Fruit fly (Drosophila melanogaster) whole organism, embryonic: Measurements from ENCODE around the gene wcy.

Experiments
- Atf-2 ChIP-seq: fragments of 200-800 bp; sonication (Bioruptor generic); optimal IDR thresholded peaks from 2 replicates; lab custom pipeline; 2016; ENCODE audit warnings: missing biosample characterization, missing genetic modification characterization
- Atf3 ChIP-seq: fragments of 200-800 bp; sonication (Bioruptor generic); optimal IDR thresholded peaks from 3 replicates; lab custom pipeline; 2016; ENCODE audit warnings: missing biosample characterization, missing genetic modification characterization
- Atf6 ChIP-seq: fragments of 200-800 bp; sonication (Bioruptor generic); IDR thresholded peaks from 2 replicates; pipeline ENCODE4 v1.3.6; 2022; ENCODE audit warnings: missing biosample characterization, missing genetic modification characterization
- BEAF-32 ChIP-seq: fragments of 200-800 bp; sonication (Bioruptor generic); optimal IDR thresholded peaks from 3 replicates; lab custom pipeline; 2017; ENCODE audit warnings: missing biosample characterization, missing genetic modification characterization, mild to moderate bottlenecking, moderate library complexity, missing genetic modification reagents
- CG10321 ChIP-seq: fragments of 200-800 bp; sonication (Bioruptor generic); IDR thresholded peaks from 2 replicates; pipeline ENCODE4 v1.3.6; 2022; ENCODE audit warnings: missing biosample characterization, missing genetic modification characterization
- CG10366 ChIP-seq: fragments of 200-800 bp; sonication (Bioruptor generic); IDR thresholded peaks from 2 replicates; pipeline ENCODE4 v1.3.6; 2022; ENCODE audit warnings: missing biosample characterization, missing genetic modification characterization
- CG12104 ChIP-seq: fragments of 200-800 bp; sonication (Bioruptor generic); optimal IDR thresholded peaks from 3 replicates; lab custom pipeline; 2016; ENCODE audit warnings: missing biosample characterization, missing genetic modification characterization
- CG14667 ChIP-seq: fragments of 200-800 bp; sonication (Bioruptor generic); IDR thresholded peaks from 2 replicates; pipeline ENCODE4 v1.3.6; 2022; ENCODE audit warnings: missing biosample characterization, missing genetic modification characterization
- CG14710 ChIP-seq: fragments of 200-800 bp; sonication (Bioruptor generic); optimal IDR thresholded peaks from 3 replicates; lab custom pipeline; 2019; ENCODE audit warnings: missing biosample characterization, mild to moderate bottlenecking, missing genetic modification characterization, moderate library complexity
- CG17612 ChIP-seq: fragments of 200-800 bp; sonication (Bioruptor generic); IDR thresholded peaks from 2 replicates; pipeline ENCODE4 v1.3.6; 2022; ENCODE audit warnings: missing biosample characterization, missing genetic modification characterization
- CG18262 ChIP-seq: fragments of 200-800 bp; optimal IDR thresholded peaks from 3 replicates; lab custom pipeline; 2019; ENCODE audit warnings: missing biosample characterization, mild to moderate bottlenecking, missing genetic modification characterization, moderate library complexity
- CG2116 ChIP-seq: fragments of 200-800 bp; sonication (Bioruptor generic); optimal IDR thresholded peaks from 3 replicates; lab custom pipeline; 2018; ENCODE audit warnings: missing biosample characterization, mild to moderate bottlenecking, missing genetic modification characterization
- CG2202 ChIP-seq: fragments of 200-800 bp; sonication (Bioruptor generic); optimal IDR thresholded peaks from 2 replicates; lab custom pipeline; 2018; ENCODE audit warnings: missing biosample characterization, mild to moderate bottlenecking, missing genetic modification characterization
- CG3163 ChIP-seq: fragments of 200-800 bp; sonication (Bioruptor generic); optimal IDR thresholded peaks from 3 replicates; lab custom pipeline; 2016; ENCODE audit warnings: missing biosample characterization, missing genetic modification characterization
- CG32772 ChIP-seq: fragments of 200-800 bp; sonication (Bioruptor generic); IDR thresholded peaks from 2 replicates; pipeline ENCODE4 v1.3.6; 2022; ENCODE audit warnings: missing biosample characterization, missing genetic modification characterization
- CG34224 ChIP-seq: fragments of 200-800 bp; sonication (Bioruptor generic); IDR thresholded peaks from 3 replicates; pipeline ENCODE4 v1.3.6; 2022; ENCODE audit warnings: missing biosample characterization, missing genetic modification characterization; ENCODE audit not compliant: partially characterized antibody
- CG4424 ChIP-seq: fragments of 200-800 bp; sonication (Bioruptor generic); optimal IDR thresholded peaks from 3 replicates; lab custom pipeline; 2016; ENCODE audit warnings: missing biosample characterization, missing genetic modification characterization
- CG6175 ChIP-seq: fragments of 200-800 bp; sonication (Bioruptor generic); IDR thresholded peaks from 3 replicates; pipeline ENCODE4 v1.3.6; 2022; ENCODE audit warnings: missing biosample characterization, missing genetic modification characterization
- CG6791 ChIP-seq: fragments of 200-800 bp; sonication (Bioruptor generic); IDR thresholded peaks from 3 replicates; pipeline ENCODE4 v1.3.6; 2022; ENCODE audit warnings: missing biosample characterization, missing genetic modification characterization; ENCODE audit not compliant: partially characterized antibody
- CG7357 ChIP-seq: fragments of 200-800 bp; sonication (Bioruptor generic); IDR thresholded peaks from 3 replicates; pipeline ENCODE4 v1.3.6; 2022; ENCODE audit warnings: missing biosample characterization, missing genetic modification characterization
- CG7556 ChIP-seq: fragments of 200-800 bp; sonication (Bioruptor generic); optimal IDR thresholded peaks from 2 replicates; lab custom pipeline; 2017; ENCODE audit warnings: missing biosample characterization, mild to moderate bottlenecking, missing genetic modification characterization
- CG8089 ChIP-seq: fragments of 200-800 bp; sonication (Bioruptor generic); optimal IDR thresholded peaks from 3 replicates; lab custom pipeline; 2016; ENCODE audit warnings: missing biosample characterization, missing genetic modification characterization
- CG8290 ChIP-seq, 3 experiments: fragments of 200-800 bp; sonication (Bioruptor generic); optimal IDR thresholded peaks; 2 replicates each; lab custom pipeline; 2016 to 2019; ENCODE audit warnings: missing biosample characterization in 3 of 3, missing genetic modification characterization in 3 of 3, mild to moderate bottlenecking in 2 of 3, moderate library complexity in 1 of 3
- CG9215 ChIP-seq: fragments of 200-800 bp; sonication (Bioruptor generic); IDR thresholded peaks from 2 replicates; pipeline ENCODE4 v1.3.6; 2022; ENCODE audit warnings: missing biosample characterization, missing genetic modification characterization
- CG9727 ChIP-seq: fragments of 200-800 bp; sonication (Bioruptor generic); optimal IDR thresholded peaks from 3 replicates; lab custom pipeline; 2017; ENCODE audit warnings: missing biosample characterization, mild to moderate bottlenecking, missing genetic modification characterization
- CHES-1-like ChIP-seq: fragments of 200-800 bp; sonication (Bioruptor generic); optimal IDR thresholded peaks from 2 replicates; lab custom pipeline; 2016; ENCODE audit warnings: missing biosample characterization, missing genetic modification characterization
- CoRest ChIP-seq: fragments of 200-800 bp; sonication (Bioruptor generic); optimal IDR thresholded peaks from 3 replicates; lab custom pipeline; 2018; ENCODE audit warnings: missing biosample characterization, mild to moderate bottlenecking, missing genetic modification characterization, moderate library complexity
- Ets65A ChIP-seq: fragments of 200-800 bp; sonication (Bioruptor generic); peaks from one replicate; lab custom pipeline; 2016; ENCODE audit warnings: missing biosample characterization, missing genetic modification characterization
- Fer1 ChIP-seq: fragments of 200-800 bp; sonication (Bioruptor generic); optimal IDR thresholded peaks from 2 replicates; lab custom pipeline; 2017; ENCODE audit warnings: missing biosample characterization, mild to moderate bottlenecking, missing genetic modification characterization
- HLH3B ChIP-seq: fragments of 200-800 bp; sonication (Bioruptor generic); IDR thresholded peaks from 2 replicates; pipeline ENCODE4 v1.3.6; 2022; ENCODE audit warnings: missing biosample characterization, missing genetic modification characterization
- Jarid2 ChIP-seq: fragments of 200-800 bp; sonication (Bioruptor generic); optimal IDR thresholded peaks from 3 replicates; lab custom pipeline; 2017; ENCODE audit warnings: mild to moderate bottlenecking, missing biosample characterization, missing genetic modification reagents, missing genetic modification characterization
- Myb ChIP-seq: fragments of 200-800 bp; sonication (Bioruptor generic); optimal IDR thresholded peaks from 2 replicates; lab custom pipeline; 2016; ENCODE audit warnings: missing biosample characterization, missing genetic modification characterization
- Oli ChIP-seq: fragments of 200-800 bp; sonication (Bioruptor generic); optimal IDR thresholded peaks from 2 replicates; lab custom pipeline; 2018; ENCODE audit warnings: missing biosample characterization, mild to moderate bottlenecking, missing genetic modification characterization, moderate library complexity
- Rx ChIP-seq: fragments of 200-800 bp; sonication (Bioruptor generic); IDR thresholded peaks from 2 replicates; pipeline ENCODE4 v1.3.6; 2022; ENCODE audit warnings: missing biosample characterization, missing genetic modification characterization
- Sin3A ChIP-seq: fragments of >200 bp; optimal IDR thresholded peaks from 2 replicates; lab custom pipeline; 2018
- Spps ChIP-seq: fragments of 200-800 bp; sonication (Bioruptor generic); optimal IDR thresholded peaks from 2 replicates; lab custom pipeline; 2018; ENCODE audit warnings: missing biosample characterization, mild to moderate bottlenecking, missing genetic modification characterization
- btn ChIP-seq: fragments of 200-800 bp; sonication (Bioruptor generic); optimal IDR thresholded peaks from 2 replicates; lab custom pipeline; 2016; ENCODE audit warnings: missing biosample characterization, missing genetic modification characterization
- chinmo ChIP-seq: fragments of 200-800 bp; sonication (Bioruptor generic); IDR thresholded peaks from 4 replicates; pipeline ENCODE4 v1.3.6; 2022; ENCODE audit warnings: missing biosample characterization, missing genetic modification characterization; ENCODE audit not compliant: partially characterized antibody
- corto ChIP-seq: fragments of 200-800 bp; sonication (Bioruptor generic); optimal IDR thresholded peaks from 2 replicates; lab custom pipeline; 2016; ENCODE audit warnings: missing biosample characterization, mild to moderate bottlenecking, missing genetic modification characterization, moderate library complexity
- crc ChIP-seq: fragments of 200-800 bp; sonication (Bioruptor generic); optimal IDR thresholded peaks from 2 replicates; lab custom pipeline; 2016; ENCODE audit warnings: missing biosample characterization, missing genetic modification characterization
- danr ChIP-seq: fragments of 200-800 bp; sonication (Bioruptor generic); IDR thresholded peaks from 2 replicates; pipeline ENCODE4 v1.3.6; 2022; ENCODE audit warnings: missing biosample characterization, missing genetic modification characterization
- hth ChIP-seq: fragments of >200 bp; optimal IDR thresholded peaks from 2 replicates; lab custom pipeline; 2017; ENCODE audit warnings: inconsistent platforms
- maf-S ChIP-seq: fragments of 200-800 bp; sonication (Bioruptor generic); optimal IDR thresholded peaks from 2 replicates; lab custom pipeline; 2016; ENCODE audit warnings: missing biosample characterization, missing genetic modification characterization
- mirr ChIP-seq: fragments of 200-800 bp; sonication (Bioruptor generic); optimal IDR thresholded peaks from 3 replicates; lab custom pipeline; 2018; ENCODE audit warnings: missing biosample characterization, mild to moderate bottlenecking, missing genetic modification characterization
- nerfin-2 ChIP-seq: fragments of 200-800 bp; sonication (Bioruptor generic); IDR thresholded peaks from 2 replicates; pipeline ENCODE4 v1.3.6; 2022; ENCODE audit warnings: missing biosample characterization, missing genetic modification characterization; ENCODE audit not compliant: partially characterized antibody
- prd ChIP-seq, 3 experiments: fragments of >200 bp in 2 of 3; fragments of 200-800 bp in 1 of 3; sonication (Bioruptor generic) in 1 of 3; optimal IDR thresholded peaks in 2 of 3; IDR thresholded peaks in 1 of 3; 2 replicates in 2 of 3; 3 replicates in 1 of 3; pipeline versions ENCODE4 v1.3.6 to Lab custom; 2017 to 2022; ENCODE audit warnings: missing biosample characterization in 1 of 3, missing genetic modification characterization in 1 of 3
- psq ChIP-seq: fragments of 200-800 bp; sonication (Bioruptor generic); optimal IDR thresholded peaks from 2 replicates; lab custom pipeline; 2017; ENCODE audit warnings: missing biosample characterization, missing genetic modification characterization
- run ChIP-seq: fragments of 200-800 bp; sonication (Bioruptor generic); optimal IDR thresholded peaks from 3 replicates; lab custom pipeline; 2018; ENCODE audit warnings: missing biosample characterization, mild to moderate bottlenecking, missing genetic modification characterization
- schlank ChIP-seq: fragments of 200-800 bp; sonication (Bioruptor generic); optimal IDR thresholded peaks from 2 replicates; lab custom pipeline; 2018; ENCODE audit warnings: missing biosample characterization, mild to moderate bottlenecking, missing genetic modification characterization

The wcy gene

DNA sequence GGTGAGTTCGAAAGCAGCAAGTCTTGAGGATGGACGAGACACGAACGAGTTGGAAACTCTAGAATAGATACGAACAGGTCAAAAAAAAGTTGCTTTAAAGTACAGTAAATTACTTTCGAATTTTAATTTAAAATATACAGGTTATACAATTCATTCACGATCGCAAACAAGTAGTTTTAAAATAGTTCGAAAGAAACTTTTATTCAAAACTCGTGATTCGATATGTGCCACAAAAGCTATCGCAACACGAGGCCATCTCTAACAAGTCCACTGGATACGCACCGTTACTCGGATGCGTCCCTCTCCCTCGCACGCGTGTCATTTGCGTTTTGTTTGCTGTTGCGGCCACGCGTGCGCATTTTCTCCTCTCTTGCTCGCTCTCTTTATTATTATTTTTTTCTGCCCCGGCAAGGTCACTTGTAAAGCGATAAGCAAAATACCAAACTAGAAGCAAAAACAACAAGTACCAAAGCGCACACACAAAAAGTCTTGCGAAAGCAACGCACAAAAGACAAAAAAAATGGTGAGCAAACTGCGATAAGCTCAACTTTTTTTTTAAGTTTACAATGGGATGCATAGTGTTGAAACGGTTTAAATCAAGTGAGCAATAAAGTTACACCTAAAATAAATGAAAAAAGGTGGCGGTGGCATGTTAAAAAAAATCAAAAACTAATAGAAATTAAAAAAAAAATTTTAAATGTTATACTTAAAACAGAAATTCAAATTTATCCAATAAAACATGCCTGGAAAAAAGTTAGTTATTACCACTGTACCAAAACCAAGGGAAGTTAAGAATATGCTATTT, 47.5 kb upstream of the wcy start (continued):
- TF ChIP-seq CG12104 (GFP tag; lab: Kevin White, UChicago) (peak; percentile 10), Oli (tag; lab: Kevin White, UChicago) (peak; percentile 55), CHES-1-like (GFP tag; lab: Kevin White, UChicago) (peak; percentile 38), CG2116 (GFP tag; lab: Kevin White, UChicago) (no peak), danr (GFP tag; lab: Robert Waterston, UW) (peak; percentile 36; the same call in 1 of the 2 replicates), CG9727 (peak; percentile 45), mirr (GFP tag; lab: Kevin White, UChicago) (no peak), CG8290 (GFP tag; optimal IDR thresholded peaks at IDR 0.05; lab: Kevin White, UChicago) (no peak), CG8290 (tag; optimal IDR thresholded peaks at IDR 0.05; lab: Kevin White, UChicago) (peak in 1 of 2 experiments; percentile 37), btn (GFP tag; lab: Kevin White, UChicago) (no peak), HLH3B (GFP tag; lab: Robert Waterston, UW) (peak; percentile 76), CG18262 (tag; lab: Kevin White, UChicago) (peak; percentile 68), Spps (peak; percentile 18), Atf6 (GFP tag; lab: Robert Waterston, UW) (peak; percentile 74), CG2202 (tag; lab: Kevin White, UChicago) (peak; percentile 2), CG6175 (GFP tag; lab: Robert Waterston, UW) (peak; percentile 21; the same call in 1 of the 3 replicates), CG7556 (GFP tag; lab: Kevin White, UChicago) (peak; percentile 62), CG34224 (GFP tag; lab: Robert Waterston, UW) (peak; percentile 91), CG10321 (GFP tag; lab: Robert Waterston, UW) (0 out of 2 replicates have a peak, but pooled peaks have one; percentile 30), CoRest (tag; lab: Kevin White, UChicago) (peak; percentile 54), schlank (tag; lab: Kevin White, UChicago) (no peak), Rx (GFP tag; lab: Robert Waterston, UW) (peak; percentile 49), Atf3 (GFP tag; lab: Kevin White, UChicago) (no peak), Fer1 (peak; percentile 85), crc (peak; percentile 10), run (no peak), psq (GFP tag; lab: Kevin White, UChicago) (no peak), Myb (GFP tag; lab: Kevin White, UChicago) (peak; percentile 6), chinmo (GFP tag; lab: Robert Waterston, UW) (peak; percentile 94; the same call in 3 of the 4 replicates), Jarid2 (GFP tag; lab: Kevin White, UChicago) (no peak), CG14667 (GFP tag; lab: Robert Waterston, UW) (peak; percentile 45), maf-S (GFP tag; lab: Kevin White, UChicago) (peak; percentile 40), CG14710 (peak; percentile 30), nerfin-2 (peak; percentile 82), BEAF-32 (GFP tag; lab: Kevin White, UChicago) (peak; percentile 85), Atf-2 (GFP tag; lab: Kevin White, UChicago) (no peak), CG17612 (GFP tag; lab: Robert Waterston, UW) (peak; percentile 39; the same call in 1 of the 2 replicates), CG7357 (GFP tag; lab: Robert Waterston, UW) (peak; percentile 26; the same call in 2 of the 3 replicates), corto (GFP tag; lab: Kevin White, UChicago) (no peak), CG10366 (GFP tag; lab: Robert Waterston, UW) (peak; percentile 73), CG6791 (GFP tag; lab: Robert Waterston, UW) (peak; percentile 88), Ets65A (GFP tag; lab: Kevin White, UChicago) (peak; percentile 4), CG4424 (GFP tag; lab: Kevin White, UChicago) (peak; percentile 60), CG8089 (no peak), hth (lab: Kevin White, UChicago) (no peak), CG32772 (peak; percentile 62), prd (optimal IDR thresholded peaks at IDR 0.05; lab: Kevin White, UChicago) (no peak), prd (GFP tag; IDR thresholded peaks at IDR 0.05; lab: Robert Waterston, UW) (peak; percentile 65), CG3163 (peak; percentile 39), Sin3A (no peak), CG9215 (GFP tag; lab: Robert Waterston, UW) (peak; percentile 47)
